Worm (Caenorhabditis elegans): ENCODE results near the gene Y6E2A.7.
"Not testable (repeated sequence)": the region's sequence is repeated elsewhere in the genome, so short reads cannot be mapped to it uniquely, and the experiment has no call there.

Y6E2A.7 gene

ce11 chrV:15719570-15719969, at the start of gene Y6E2A.7:
Gene Y6E2A.7, plus strand, starts transcription at chrV:15719870.
- TF ChIP-seq him-1 (tag; optimal IDR thresholded peaks at IDR 0.05) (no peak), W03F9.2 (tag; optimal IDR thresholded peaks at IDR 0.05) (no peak), dao-5 (tag; optimal IDR thresholded peaks at IDR 0.05) (no peak)

ce11 chrV:15670139-15670538, 49.5 kb upstream of the Y6E2A.7 start, which contains the start of gene K06B4.15:
Gene K06B4.15, plus strand, starts transcription at chrV:15670439.
- TF ChIP-seq him-1, dao-5, W03F9.2 (tag; optimal IDR thresholded peaks at IDR 0.05): not testable (repeated sequence)

- no peak for TF ChIP-seq him-1 (tag; optimal IDR thresholded peaks at IDR 0.05)
- TF ChIP-seq W03F9.2 (tag; optimal IDR thresholded peaks at IDR 0.05): no peak
- TF ChIP-seq dao-5 (tag; optimal IDR thresholded peaks at IDR 0.05): no peak
These were observed 46.0 kb upstream of the Y6E2A.7 start, which contains the start of gene nhr-51 for ce11 chrV:15673707-15674106. Gene nhr-51, plus strand, starts transcription at chrV:15674007.

ce11 chrV:15674899-15675298, 44.8 kb upstream of the Y6E2A.7 start:
- TF ChIP-seq dao-5 (tag; optimal IDR thresholded peaks at IDR 0.05) (no peak), W03F9.2 (tag; optimal IDR thresholded peaks at IDR 0.05) (no peak), him-1 (tag; optimal IDR thresholded peaks at IDR 0.05) (no peak)

- TF ChIP-seq him-1 (tag; optimal IDR thresholded peaks at IDR 0.05) (no peak), W03F9.2 (tag; optimal IDR thresholded peaks at IDR 0.05) (no peak), dao-5 (tag; optimal IDR thresholded peaks at IDR 0.05) (no peak)
These were observed 42.4 kb upstream of the Y6E2A.7 start, which contains the start of gene nhr-52 for ce11 chrV:15677222-15677621. Gene nhr-52, plus strand, starts transcription at chrV:15677522.

DNA sequence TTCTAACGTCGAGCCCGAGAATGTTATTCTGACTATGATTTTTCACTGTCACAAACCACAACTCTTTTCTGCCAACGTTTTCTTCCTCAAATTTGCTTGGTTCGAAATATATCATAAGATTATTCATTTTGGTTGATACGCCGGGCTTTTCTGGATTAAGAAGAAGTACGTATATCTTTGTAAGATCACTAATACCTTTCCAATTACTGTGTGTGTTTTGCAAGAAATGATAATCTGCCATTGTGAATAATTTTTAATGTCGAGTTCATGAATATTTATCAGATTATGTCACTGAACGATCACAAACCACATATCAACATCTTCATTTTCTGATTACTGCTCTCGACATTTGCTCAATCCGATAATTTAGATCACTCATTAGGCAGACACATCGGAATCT, 34.1 kb upstream of the Y6E2A.7 start, which contains the start of gene nhr-196:
nhr-196 (plus strand) TSS at position 118 of the 400 bp plus-strand sequence.
- no peak for TF ChIP-seq W03F9.2 (tag; optimal IDR thresholded peaks at IDR 0.05)
- no peak for TF ChIP-seq dao-5 (tag; optimal IDR thresholded peaks at IDR 0.05)
- TF ChIP-seq him-1 (tag; optimal IDR thresholded peaks at IDR 0.05): no peak

DNA sequence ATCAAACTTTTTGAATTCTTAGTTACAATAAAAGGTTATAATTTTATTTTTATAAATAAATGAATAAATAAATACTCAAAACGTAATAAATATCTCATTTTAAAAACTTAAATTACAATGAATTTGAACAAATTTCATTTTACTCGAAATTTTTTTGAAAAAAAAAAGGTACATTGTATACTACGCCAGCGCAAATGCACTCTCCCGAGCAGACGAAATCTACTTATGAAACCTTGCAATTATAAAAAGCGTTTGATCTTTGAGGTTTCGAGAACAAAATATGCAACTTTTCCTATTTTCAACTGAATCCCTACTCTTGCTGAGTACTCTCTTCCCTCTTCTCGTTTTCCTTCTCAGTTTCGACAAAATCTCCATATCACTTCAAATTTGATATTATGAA, 32.0 kb upstream of the Y6E2A.7 start, which contains the start of gene nhr-197:
nhr-197 (plus strand) TSS at position 301 of the 400 bp plus-strand sequence.
- TF ChIP-seq him-1 (tag; optimal IDR thresholded peaks at IDR 0.05): no peak
- no peak for TF ChIP-seq dao-5 (tag; optimal IDR thresholded peaks at IDR 0.05)
- TF ChIP-seq W03F9.2 (tag; optimal IDR thresholded peaks at IDR 0.05): no peak

DNA sequence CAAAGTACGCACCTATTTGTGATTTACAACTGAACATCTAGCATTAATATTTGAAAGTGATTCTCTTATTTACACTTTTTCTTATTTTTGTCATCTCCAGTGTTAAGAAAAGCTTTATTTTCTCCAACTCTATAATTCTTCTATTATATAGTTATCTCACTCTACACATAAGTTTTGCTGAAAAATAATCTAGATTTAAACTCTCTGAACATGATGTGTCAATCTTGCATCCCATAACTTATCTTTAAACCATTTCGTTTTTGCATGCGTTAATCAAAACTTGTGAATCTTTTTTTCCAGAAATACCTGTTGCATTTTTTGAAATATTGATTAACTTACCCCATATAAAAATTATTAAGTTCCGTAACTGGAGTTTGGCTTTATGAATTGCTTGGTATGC, 29.7 kb upstream of the Y6E2A.7 start, which contains the start of gene nhr-268:
nhr-268 (plus strand) TSS at position 301 of the 400 bp plus-strand sequence.
- no peak for TF ChIP-seq W03F9.2 (tag; optimal IDR thresholded peaks at IDR 0.05)
- no peak for TF ChIP-seq him-1 (tag; optimal IDR thresholded peaks at IDR 0.05)
- no peak for TF ChIP-seq dao-5 (tag; optimal IDR thresholded peaks at IDR 0.05)

ce11 chrV:15693682-15694081, 26.0 kb upstream of the Y6E2A.7 start, which contains the start of gene nhr-198:
Gene nhr-198, plus strand, starts transcription at chrV:15693994.
- no peak for TF ChIP-seq him-1 (tag; optimal IDR thresholded peaks at IDR 0.05)
- no peak for TF ChIP-seq W03F9.2 (tag; optimal IDR thresholded peaks at IDR 0.05)
- no peak for TF ChIP-seq dao-5 (tag; optimal IDR thresholded peaks at IDR 0.05)

DNA sequence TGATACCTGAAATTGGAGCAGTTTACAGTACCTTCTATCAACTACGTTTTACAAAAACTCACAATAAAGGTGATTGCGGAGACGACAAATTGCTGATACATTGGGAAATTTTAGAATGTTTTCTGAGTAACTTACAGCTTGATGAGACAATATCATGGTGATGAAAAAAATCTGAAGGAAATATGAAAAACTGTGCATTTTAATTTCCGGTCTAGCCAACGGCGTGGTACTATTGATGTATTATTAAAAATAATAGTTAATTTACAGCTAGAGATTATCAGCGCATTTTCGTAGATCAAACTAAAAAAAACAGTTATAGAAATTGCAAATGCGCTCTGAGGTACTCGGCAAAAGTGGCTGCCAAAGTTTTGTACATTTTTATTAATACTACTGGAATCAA, 21.6 kb upstream of the Y6E2A.7 start, which contains the start of gene srx-29:
srx-29 (minus strand) TSS at position 101 of the 400 bp plus-strand sequence.
- TF ChIP-seq him-1 (tag; optimal IDR thresholded peaks at IDR 0.05): no peak
- no peak for TF ChIP-seq dao-5 (tag; optimal IDR thresholded peaks at IDR 0.05)
- TF ChIP-seq W03F9.2 (tag; optimal IDR thresholded peaks at IDR 0.05): no peak

ce11 chrV:15699799-15700198, 19.9 kb upstream of the Y6E2A.7 start, which contains the start of gene nhr-199:
Gene nhr-199, minus strand, starts transcription at chrV:15699899.
- TF ChIP-seq W03F9.2 (tag; optimal IDR thresholded peaks at IDR 0.05) (no peak), dao-5 (tag; optimal IDR thresholded peaks at IDR 0.05) (no peak), him-1 (tag; optimal IDR thresholded peaks at IDR 0.05) (no peak)

ce11 chrV:15702263-15702662, 17.4 kb upstream of the Y6E2A.7 start, which contains the start of gene nhr-53:
Gene nhr-53, minus strand, starts transcription at chrV:15702363.
- TF ChIP-seq him-1 (tag; optimal IDR thresholded peaks at IDR 0.05) (no peak), W03F9.2 (tag; optimal IDR thresholded peaks at IDR 0.05) (no peak), dao-5 (tag; optimal IDR thresholded peaks at IDR 0.05) (no peak)

DNA sequence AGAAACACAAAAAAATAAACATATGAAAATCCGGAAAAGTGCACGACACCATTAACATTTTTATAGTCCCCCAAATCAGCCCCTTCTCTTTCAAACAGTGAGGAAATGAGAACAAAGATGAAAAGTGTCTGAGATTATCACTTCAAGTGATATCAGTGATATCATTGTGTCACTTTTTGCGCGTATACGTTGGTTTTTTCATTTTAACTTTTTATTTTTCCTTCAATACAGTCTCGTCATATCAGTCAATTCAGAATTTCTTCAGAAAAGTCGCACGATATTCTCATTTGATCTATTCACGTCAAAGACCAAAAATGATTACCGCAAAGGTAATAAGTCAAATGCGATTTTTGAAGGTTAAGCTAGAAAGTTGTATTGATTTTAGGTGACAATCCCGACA, 14.9 kb upstream of the Y6E2A.7 start, which contains the start of gene twk-34:
twk-34 (plus strand) TSS at position 216 of the 400 bp plus-strand sequence.
- TF ChIP-seq him-1 (tag; optimal IDR thresholded peaks at IDR 0.05) (no peak), dao-5 (tag; optimal IDR thresholded peaks at IDR 0.05) (no peak), W03F9.2 (tag; optimal IDR thresholded peaks at IDR 0.05) (no peak)

- TF ChIP-seq him-1 (tag; optimal IDR thresholded peaks at IDR 0.05): no peak
These were observed 11.7 kb upstream of the Y6E2A.7 start for ce11 chrV:15707982-15708381.

DNA sequence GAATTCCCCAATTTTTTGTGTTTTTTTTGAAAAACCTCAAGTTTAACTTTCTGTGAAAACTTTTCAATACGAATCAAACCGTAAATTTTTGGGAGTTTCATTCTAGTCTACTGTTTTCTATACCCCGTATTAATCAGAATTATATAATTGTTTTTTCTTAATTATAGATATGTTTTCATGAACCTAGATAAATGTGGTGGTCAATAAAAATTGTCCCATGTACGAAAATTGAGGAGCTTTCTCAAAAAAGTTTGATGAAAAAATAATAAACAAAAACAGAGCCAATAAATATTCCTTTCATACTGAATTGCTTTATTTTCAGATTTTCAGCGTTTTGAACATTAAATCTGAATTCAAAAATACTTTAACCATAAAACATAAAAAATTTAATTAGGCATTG, 9.3 kb upstream of the Y6E2A.7 start, which contains the start of gene Y6E2A.1:
Y6E2A.1 (minus strand) TSS at position 101 of the 400 bp plus-strand sequence.
- no peak for TF ChIP-seq W03F9.2 (tag; optimal IDR thresholded peaks at IDR 0.05)
- no peak for TF ChIP-seq him-1 (tag; optimal IDR thresholded peaks at IDR 0.05)
- TF ChIP-seq dao-5 (tag; optimal IDR thresholded peaks at IDR 0.05): no peak

Data from whole organism, L4/young adult.